Fruit fly (Drosophila melanogaster) whole organism, prepupa: Measurements from ENCODE around the gene CG16888.

Source experiments
- CG34406 ChIP-seq: fragments of 200-800 bp; sonication (Bioruptor generic); optimal IDR thresholded peaks from 3 replicates; lab custom pipeline; 2016; ENCODE audit warnings: missing biosample characterization, missing genetic modification characterization
- CG8632 ChIP-seq: fragments of 200-800 bp; sonication (Bioruptor generic); optimal IDR thresholded peaks from 3 replicates; lab custom pipeline; 2016; ENCODE audit warnings: missing biosample characterization, missing genetic modification characterization
- Ets21C ChIP-seq: fragments of 200-800 bp; sonication (Bioruptor generic); optimal IDR thresholded peaks from 3 replicates; lab custom pipeline; 2016; ENCODE audit warnings: missing biosample characterization, missing genetic modification characterization
- Sox102F ChIP-seq: fragments of 200-800 bp; sonication (Bioruptor generic); optimal IDR thresholded peaks from 2 replicates; lab custom pipeline; 2016; ENCODE audit warnings: missing biosample characterization, mild to moderate bottlenecking, missing genetic modification characterization

DNA sequence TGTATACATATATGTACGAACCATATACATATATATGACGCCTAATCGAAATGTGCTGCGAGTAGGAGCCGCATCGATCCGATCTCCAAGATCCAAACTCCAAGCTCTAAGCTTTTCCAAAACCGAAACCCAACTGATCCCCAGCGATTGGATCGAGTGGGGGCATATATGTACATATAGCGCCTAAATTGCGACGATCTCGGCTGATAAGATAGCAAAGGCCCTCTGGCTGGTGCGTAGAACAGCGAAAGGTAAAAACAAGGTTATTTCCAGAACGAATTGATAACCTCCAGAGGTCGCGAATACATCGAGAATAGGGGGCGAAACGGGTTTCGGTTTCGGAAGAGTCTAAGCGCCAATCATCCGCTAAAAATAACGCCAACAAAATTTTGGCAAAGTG, 33.9 kb downstream of the CG16888 start:
- TF ChIP-seq CG34406 (GFP tag; lab: Kevin White, UChicago) (no peak), CG8632 (no peak), Ets21C (no peak), Sox102F (no peak)
